Fruit fly (Drosophila melanogaster): ENCODE measurements around the gene CG34028.

Gene CG34028

DNA sequence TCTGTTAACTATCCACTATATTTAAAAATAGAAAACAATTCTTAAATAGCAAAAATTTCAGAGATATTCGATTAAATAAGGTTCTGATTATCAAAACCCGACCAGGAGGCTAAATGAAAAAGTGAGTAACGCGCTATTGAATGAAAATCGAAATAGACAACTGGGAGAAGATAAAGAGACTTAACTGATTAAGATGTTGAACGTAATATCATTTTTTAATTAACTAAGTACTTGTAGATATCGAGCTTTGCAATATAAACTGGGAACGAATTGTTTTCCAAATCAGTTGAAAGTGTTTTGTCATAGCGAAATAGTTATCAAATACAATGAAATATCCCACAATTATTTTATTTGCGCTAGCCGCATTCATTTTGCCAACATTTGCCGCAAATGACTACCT is 22.2 kb downstream of the CG34028 start, which contains the start of gene CG34026:
TSS of gene CG34026 (plus strand) at position 301 of the 400 bp plus-strand sequence.
- TF ChIP-seq Blimp-1 (GFP tag; optimal IDR thresholded peaks at IDR 0.05) (no peak), CG3919 (GFP tag; optimal IDR thresholded peaks at IDR 0.05) (no peak), Gug (GFP tag; IDR thresholded peaks at IDR 0.05) (no peak), CG6854 (GFP tag; optimal IDR thresholded peaks at IDR 0.05) (no peak), fd85E (GFP tag; optimal IDR thresholded peaks at IDR 0.05) (no peak), CG3032 (tag; optimal IDR thresholded peaks at IDR 0.05) (no peak), CG10669 (GFP tag; optimal IDR thresholded peaks at IDR 0.05) (no peak), Lpt (GFP tag; optimal IDR thresholded peaks at IDR 0.05) (no peak), CG6808 (GFP tag; optimal IDR thresholded peaks at IDR 0.05) (no peak), CG10631 (GFP tag; optimal IDR thresholded peaks at IDR 0.05) (no peak), OdsH (GFP tag; optimal IDR thresholded peaks at IDR 0.05) (no peak), esn (GFP tag; optimal IDR thresholded peaks at IDR 0.05) (no peak), lz (GFP tag; optimal IDR thresholded peaks at IDR 0.05) (no peak), pdm3 (GFP tag; optimal IDR thresholded peaks at IDR 0.05) (no peak), Sox15 (GFP tag; optimal IDR thresholded peaks at IDR 0.05) (no peak), vri (GFP tag; optimal IDR thresholded peaks at IDR 0.05) (no peak), Smox (GFP tag; optimal IDR thresholded peaks at IDR 0.05) (no peak), Sox14 (GFP tag; optimal IDR thresholded peaks at IDR 0.05) (no peak), achi (GFP tag; optimal IDR thresholded peaks at IDR 0.05) (no peak), CG31627 (GFP tag; optimal IDR thresholded peaks at IDR 0.05) (no peak)

DNA sequence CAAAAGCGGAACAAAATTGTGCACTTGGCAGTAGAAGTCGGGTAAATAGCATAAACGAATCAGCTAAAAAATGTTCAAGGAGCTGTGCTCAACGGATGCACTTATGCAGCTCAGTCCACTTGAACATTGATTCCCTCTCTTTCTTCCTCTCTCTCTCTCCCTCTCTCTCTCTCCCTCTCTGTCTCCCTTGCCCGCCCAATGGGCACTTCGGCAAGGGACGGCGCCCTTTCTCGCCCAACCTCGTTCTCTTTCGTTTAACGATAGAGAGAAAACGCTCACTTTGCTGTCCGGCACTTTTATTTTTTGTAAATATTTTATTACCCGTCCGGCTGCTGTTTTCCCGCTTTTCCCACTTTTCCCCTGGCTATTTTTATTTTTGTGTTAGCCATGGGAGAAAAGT is 33.1 kb downstream of the CG34028 start:
- no peak for TF ChIP-seq net (GFP tag; optimal IDR thresholded peaks at IDR 0.05)
- TF ChIP-seq CG11294 (GFP tag; IDR thresholded peaks at IDR 0.05): no peak
- no peak for TF ChIP-seq Hr38 (GFP tag; optimal IDR thresholded peaks at IDR 0.05)
- no peak for TF ChIP-seq Hr4 (GFP tag; optimal IDR thresholded peaks at IDR 0.05)
- TF ChIP-seq Blimp-1 (GFP tag; optimal IDR thresholded peaks at IDR 0.05): no peak
- TF ChIP-seq pdm3 (GFP tag; optimal IDR thresholded peaks at IDR 0.05): no peak
- TF ChIP-seq Ets96B (tag; optimal IDR thresholded peaks at IDR 0.05): no peak
- TF ChIP-seq CG8319 (GFP tag; optimal IDR thresholded peaks at IDR 0.05): no peak
- no peak for TF ChIP-seq Hr39 (GFP tag; optimal IDR thresholded peaks at IDR 0.05)
- TF ChIP-seq CG6808 (GFP tag; optimal IDR thresholded peaks at IDR 0.05): no peak
- TF ChIP-seq CG6163 (GFP tag; IDR thresholded peaks at IDR 0.05): no peak
- no peak for TF ChIP-seq dac (GFP tag; optimal IDR thresholded peaks at IDR 0.05)
- TF ChIP-seq Met (GFP tag; optimal IDR thresholded peaks at IDR 0.05): no peak
- TF ChIP-seq CG34406 (GFP tag; optimal IDR thresholded peaks at IDR 0.05): no peak
- no peak for TF ChIP-seq Sox102F (GFP tag; optimal IDR thresholded peaks at IDR 0.05)
- no peak for TF ChIP-seq achi (GFP tag; optimal IDR thresholded peaks at IDR 0.05)
- TF ChIP-seq Sox15 (GFP tag; optimal IDR thresholded peaks at IDR 0.05): no peak
- no peak for TF ChIP-seq CG4318 (GFP tag; optimal IDR thresholded peaks at IDR 0.05)
- TF ChIP-seq CG16779 (tag; optimal IDR thresholded peaks at IDR 0.05): no peak
- TF ChIP-seq CG11902 (GFP tag; optimal IDR thresholded peaks at IDR 0.05): no peak

DNA sequence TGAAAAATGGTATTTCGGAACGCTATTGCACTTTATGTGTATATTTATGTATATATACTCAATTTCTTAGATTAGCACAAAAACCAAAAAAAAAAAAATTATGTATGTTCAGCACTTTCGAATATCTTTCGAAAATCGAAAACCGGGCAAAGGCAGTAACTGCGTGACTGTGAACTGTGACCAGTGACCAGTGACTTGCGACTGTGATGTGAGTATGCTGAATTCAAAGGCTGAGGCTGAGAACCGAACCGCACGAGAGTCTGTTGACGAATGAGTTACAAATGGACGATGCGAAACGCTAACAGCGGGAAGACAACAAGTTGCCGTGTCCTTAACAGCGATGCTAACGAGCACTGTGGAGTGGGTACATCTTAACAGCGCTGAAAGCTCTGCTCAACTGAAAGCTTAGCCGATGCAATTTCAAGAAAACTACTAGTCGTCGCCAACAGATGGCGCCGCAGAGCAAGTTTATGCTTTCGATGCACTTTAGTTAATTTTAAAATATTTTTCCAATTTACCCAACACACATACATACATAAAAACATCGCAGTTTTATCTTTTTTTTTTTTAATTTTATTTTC is 39.3 kb downstream of the CG34028 start, which contains the start of gene CG32700:
TSS of gene CG32700 (minus strand) at position 274 of the 581 bp plus-strand sequence.
- TF ChIP-seq CG6163 (GFP tag; IDR thresholded peaks at IDR 0.05) (no peak), svp (GFP tag) (no peak), CG6792 (GFP tag; optimal IDR thresholded peaks at IDR 0.05) (no peak), OdsH (GFP tag; optimal IDR thresholded peaks at IDR 0.05) (no peak), CG3919 (GFP tag; optimal IDR thresholded peaks at IDR 0.05) (peak; percentile 7), dsx (GFP tag; optimal IDR thresholded peaks at IDR 0.05; ENCODE audit: poor library complexity, severe bottlenecking) (no peak), Eip78C (GFP tag) (peak; percentile 72), vri (GFP tag; optimal IDR thresholded peaks at IDR 0.05) (no peak), CG3032 (tag; optimal IDR thresholded peaks at IDR 0.05) (no peak)
